Fruit fly (Drosophila melanogaster): ENCODE results near the gene CG6171.

Gene CG6171

dm6 chr3R:15328083-15328779, 35.4 kb downstream of the CG6171 start, which contains the start of the genes CG6236 and ea (continued):
- TF ChIP-seq dimm (GFP tag; IDR thresholded peaks at IDR 0.05), result no peak
- no peak for TF ChIP-seq ranshi (GFP tag; IDR thresholded peaks at IDR 0.05)
- no peak for TF ChIP-seq tup (GFP tag; optimal IDR thresholded peaks at IDR 0.05)
- no peak for TF ChIP-seq CG10147 (GFP tag; optimal IDR thresholded peaks at IDR 0.05)
- TF ChIP-seq gfzf (GFP tag; optimal IDR thresholded peaks at IDR 0.05), result peak; percentile 78
- no peak for TF ChIP-seq CG18599 (GFP tag; optimal IDR thresholded peaks at IDR 0.05)
- TF ChIP-seq sna (GFP tag; IDR thresholded peaks at IDR 0.05; ENCODE audit: partially characterized antibody), result no peak
- no peak for TF ChIP-seq org-1 (GFP tag; optimal IDR thresholded peaks at IDR 0.05)
- TF ChIP-seq aop (GFP tag; IDR thresholded peaks at IDR 0.05), result no peak
- TF ChIP-seq CG18619 (GFP tag; optimal IDR thresholded peaks at IDR 0.05), result no peak
- TF ChIP-seq crp (GFP tag; optimal IDR thresholded peaks at IDR 0.05), result no peak
- TF ChIP-seq CG15073 (GFP tag; optimal IDR thresholded peaks at IDR 0.05), result no peak
- TF ChIP-seq CG8924 (tag; optimal IDR thresholded peaks at IDR 0.05), result no peak
- TF ChIP-seq Sin3A (optimal IDR thresholded peaks at IDR 0.05), result peak; percentile 30
- no peak for TF ChIP-seq sob (GFP tag; IDR thresholded peaks at IDR 0.05)
- TF ChIP-seq pum (GFP tag; optimal IDR thresholded peaks at IDR 0.05), result no peak
- no peak for TF ChIP-seq CG33557 (GFP tag; optimal IDR thresholded peaks at IDR 0.05)
- no peak for TF ChIP-seq CG10321 (GFP tag; IDR thresholded peaks at IDR 0.05)
- TF ChIP-seq al (GFP tag; IDR thresholded peaks at IDR 0.05), result no peak
- no peak for TF ChIP-seq Nf-YB (GFP tag; optimal IDR thresholded peaks at IDR 0.05)
- TF ChIP-seq CG15514 (GFP tag; optimal IDR thresholded peaks at IDR 0.05), result peak; percentile 62
- TF ChIP-seq bab2 (GFP tag; optimal IDR thresholded peaks at IDR 0.05), result no peak
- TF ChIP-seq CG30431 (GFP tag; optimal IDR thresholded peaks at IDR 0.05), result no peak
- TF ChIP-seq jigr1 (GFP tag; IDR thresholded peaks at IDR 0.05), result no peak
- TF ChIP-seq Hr39 (optimal IDR thresholded peaks at IDR 0.05), result no peak
- TF ChIP-seq lbe (GFP tag; optimal IDR thresholded peaks at IDR 0.05), result no peak
- TF ChIP-seq nerfin-2 (GFP tag; IDR thresholded peaks at IDR 0.05; ENCODE audit: partially characterized antibody), result no peak
- TF ChIP-seq CG13624 (GFP tag; optimal IDR thresholded peaks at IDR 0.05), result peak; percentile 61
- peak; percentile 78 for TF ChIP-seq grn (GFP tag; optimal IDR thresholded peaks at IDR 0.05)
- TF ChIP-seq CG31224 (GFP tag; IDR thresholded peaks at IDR 0.05), result no peak
- TF ChIP-seq ase (GFP tag; IDR thresholded peaks at IDR 0.05), result no peak
- TF ChIP-seq Opbp (GFP tag; IDR thresholded peaks at IDR 0.05; ENCODE audit: partially characterized antibody), result no peak
- no peak for TF ChIP-seq Ets97D (GFP tag; optimal IDR thresholded peaks at IDR 0.05)
- TF ChIP-seq CG16813 (GFP tag; IDR thresholded peaks at IDR 0.05; ENCODE audit: partially characterized antibody), result no peak
- TF ChIP-seq Ptx1 (GFP tag; IDR thresholded peaks at IDR 0.05), result no peak
- no peak for TF ChIP-seq Hey (tag; optimal IDR thresholded peaks at IDR 0.05)
- no peak for TF ChIP-seq mirr (GFP tag; optimal IDR thresholded peaks at IDR 0.05)
- no peak for TF ChIP-seq CG7357 (GFP tag; IDR thresholded peaks at IDR 0.05)
- TF ChIP-seq CG14441 (GFP tag; IDR thresholded peaks at IDR 0.05), result no peak
- no peak for TF ChIP-seq unpg (GFP tag; optimal IDR thresholded peaks at IDR 0.05)
- TF ChIP-seq Mes4 (GFP tag; optimal IDR thresholded peaks at IDR 0.05), result no peak
- TF ChIP-seq Neu2 (GFP tag; optimal IDR thresholded peaks at IDR 0.05; ENCODE audit: borderline replicate concordance), result no peak
- TF ChIP-seq CG9817 (tag; optimal IDR thresholded peaks at IDR 0.05), result no peak
- TF ChIP-seq HHEX (GFP tag; optimal IDR thresholded peaks at IDR 0.05), result no peak
- TF ChIP-seq CG4707 (GFP tag; optimal IDR thresholded peaks at IDR 0.05), result no peak
- no peak for TF ChIP-seq CG6689 (GFP tag; IDR thresholded peaks at IDR 0.05)
- no peak for TF ChIP-seq CG4360 (GFP tag; IDR thresholded peaks at IDR 0.05)
- TF ChIP-seq CG2678 (tag; optimal IDR thresholded peaks at IDR 0.05), result no peak
- no peak for TF ChIP-seq CG7271 (tag; optimal IDR thresholded peaks at IDR 0.05)
- no peak for TF ChIP-seq Doc3 (GFP tag; IDR thresholded peaks at IDR 0.05; ENCODE audit: partially characterized antibody)
- no peak for TF ChIP-seq CG12744 (GFP tag; optimal IDR thresholded peaks at IDR 0.05)

Measured in whole organism, embryonic.